Worm (Caenorhabditis elegans): Measurements from ENCODE around the gene Y66D12A.24.

- TF ChIP-seq ama-1 (optimal IDR thresholded peaks at IDR 0.05) (no peak), ama-1 (GFP tag; optimal IDR thresholded peaks at IDR 0.05) (no peak), unc-62 (GFP tag; optimal IDR thresholded peaks at IDR 0.05) (no peak)
Observed at ce11 chrIII:11548070-11548469, 51.4 kb downstream of the Y66D12A.24 start, which contains the start of gene Y66D12A.13.

Data from whole organism, young adult.